Worm (Caenorhabditis elegans) whole organism, late embryonic: ENCODE data around the gene jtr-1.

ENCODE experiments used
- C38D4.7 ChIP-seq: fragments of 200-800 bp; sonication (Bioruptor generic); optimal IDR thresholded peaks from 2 replicates; lab custom pipeline; 2018; ENCODE audit warnings: mild to moderate bottlenecking, missing genetic modification characterization, moderate library complexity, missing compliant biosample characterization
- ama-1 ChIP-seq: fragments of 150-350 bp; optimal IDR thresholded peaks from 2 replicates; lab custom pipeline; 2014
- ceh-14 ChIP-seq: sonication (generic microtip); optimal IDR thresholded peaks from 2 replicates; lab custom pipeline; 2016; ENCODE audit warnings: missing genotype, missing genetic modification characterization, missing compliant biosample characterization
- ceh-2 ChIP-seq: sonication (generic microtip); optimal IDR thresholded peaks from 2 replicates; lab custom pipeline; 2016; ENCODE audit warnings: missing genotype, missing genetic modification characterization, missing compliant biosample characterization
- ceh-31 ChIP-seq: sonication (generic microtip); optimal IDR thresholded peaks from 2 replicates; lab custom pipeline; 2016; ENCODE audit warnings: missing genetic modification characterization, missing compliant biosample characterization
- ceh-6 ChIP-seq: fragments of 200-800 bp; sonication (Bioruptor generic); optimal IDR thresholded peaks from 2 replicates; lab custom pipeline; 2018; ENCODE audit warnings: mild to moderate bottlenecking, missing genetic modification characterization, missing compliant biosample characterization
- elt-2 ChIP-seq: sonication (generic microtip); optimal IDR thresholded peaks from 2 replicates; lab custom pipeline; 2016; ENCODE audit warnings: missing genetic modification reagents, missing genetic modification characterization, missing compliant biosample characterization
- pha-2 ChIP-seq: sonication (generic microtip); optimal IDR thresholded peaks from 2 replicates; lab custom pipeline; 2017; ENCODE audit warnings: mild to moderate bottlenecking, missing genetic modification characterization, missing compliant biosample characterization
- pha-4 ChIP-seq: fragments of 150-350 bp; optimal IDR thresholded peaks from 2 replicates; lab custom pipeline; 2018; ENCODE audit warnings: missing biosample characterization, missing genetic modification reagents, missing genetic modification characterization
- rnt-1 ChIP-seq: sonication (generic microtip); optimal IDR thresholded peaks from 2 replicates; lab custom pipeline; 2016; ENCODE audit warnings: missing genetic modification characterization, missing compliant biosample characterization
- unc-3 ChIP-seq, 2 experiments: fragments of 200-800 bp in 1 of 2; sonication (Bioruptor generic) in 1 of 2; sonication (generic microtip) in 1 of 2; conservative IDR thresholded peaks in 1 of 2; optimal IDR thresholded peaks in 1 of 2; 2 replicates each; pipeline versions ENCODE4 v1.3.6 to Lab custom; 2016 to 2022; ENCODE audit warnings: missing compliant biosample characterization in 2 of 2, missing genetic modification characterization in 2 of 2, missing genetic modification reagents in 1 of 2
- unc-55 ChIP-seq: sonication (generic microtip); optimal IDR thresholded peaks from 2 replicates; lab custom pipeline; 2017; ENCODE audit warnings: missing biosample characterization, missing genetic modification reagents, missing genetic modification characterization

- TF ChIP-seq unc-55 (GFP tag; lab: Kevin White, UChicago), result no peak
- no peak for TF ChIP-seq pha-4 (tag; lab: Kevin White, UChicago)
- TF ChIP-seq rnt-1 (tag; lab: Kevin White, UChicago), result no peak
- TF ChIP-seq elt-2 (tag; lab: Kevin White, UChicago), result no peak
- no peak for TF ChIP-seq unc-3 (GFP tag; conservative IDR thresholded peaks at IDR 0.05; lab: Robert Waterston, UW)
- no peak for TF ChIP-seq unc-3 (tag; optimal IDR thresholded peaks at IDR 0.05; lab: Kevin White, UChicago)
- no peak for TF ChIP-seq ceh-2 (tag; lab: Kevin White, UChicago)
- no peak for TF ChIP-seq ceh-6 (GFP tag; lab: Kevin White, UChicago)
- no peak for TF ChIP-seq ceh-14
- TF ChIP-seq pha-2 (tag; lab: Kevin White, UChicago), result no peak
- no peak for TF ChIP-seq ceh-31 (tag; lab: Kevin White, UChicago)
- TF ChIP-seq ama-1 (lab: Kevin White, UChicago), result no peak
- no peak for TF ChIP-seq C38D4.7 (GFP tag; lab: Kevin White, UChicago)
Observed at ce11 chrIV:1443997-1444678, 23.4 kb downstream of the jtr-1 start.
